Fruit fly (Drosophila melanogaster) whole organism, embryonic: ENCODE measurements around the gene CG10311.

ENCODE experiments used
- Adf1 ChIP-seq: fragments of 200-800 bp; sonication (Bioruptor generic); IDR thresholded peaks from 2 replicates; pipeline ENCODE4 v1.3.6; 2022; ENCODE audit warnings: missing biosample characterization, missing genetic modification characterization
- Awh ChIP-seq: fragments of 200-800 bp; sonication (Bioruptor generic); IDR thresholded peaks from 2 replicates; pipeline ENCODE4, ENCODE4 v1.3.6; 2022; ENCODE audit warnings: missing biosample characterization, missing genetic modification characterization
- Bgb ChIP-seq: fragments of 200-800 bp; sonication (Bioruptor generic); IDR thresholded peaks from 2 replicates; pipeline ENCODE4 v1.3.6; 2022; ENCODE audit warnings: missing biosample characterization, missing genetic modification characterization; ENCODE audit not compliant: partially characterized antibody
- CG10321 ChIP-seq: fragments of 200-800 bp; sonication (Bioruptor generic); IDR thresholded peaks from 2 replicates; pipeline ENCODE4 v1.3.6; 2022; ENCODE audit warnings: missing biosample characterization, missing genetic modification characterization
- CG13287 ChIP-seq: fragments of 200-800 bp; sonication (Bioruptor generic); IDR thresholded peaks from 2 replicates; pipeline ENCODE4 v1.3.6; 2022; ENCODE audit warnings: missing biosample characterization, missing genetic modification characterization; ENCODE audit not compliant: partially characterized antibody
- CG17829 ChIP-seq: fragments of 200-800 bp; optimal IDR thresholded peaks from 2 replicates; lab custom pipeline; 2019; ENCODE audit warnings: missing biosample characterization, mild to moderate bottlenecking, missing genetic modification characterization, moderate library complexity
- CG1832 ChIP-seq: fragments of 200-800 bp; sonication (Bioruptor generic); optimal IDR thresholded peaks from 2 replicates; lab custom pipeline; 2017; ENCODE audit warnings: missing biosample characterization, mild to moderate bottlenecking, missing genetic modification characterization, inconsistent platforms
- CG18599 ChIP-seq: fragments of 200-800 bp; sonication (Bioruptor generic); optimal IDR thresholded peaks from 3 replicates; lab custom pipeline; 2017; ENCODE audit warnings: missing biosample characterization, missing genetic modification characterization, mild to moderate bottlenecking, moderate library complexity, missing genetic modification reagents
- CG33557 ChIP-seq: fragments of 200-800 bp; sonication (Bioruptor generic); optimal IDR thresholded peaks from 2 replicates; lab custom pipeline; 2019; ENCODE audit warnings: missing biosample characterization, mild to moderate bottlenecking, missing genetic modification characterization, moderate library complexity
- CG3995 ChIP-seq: fragments of 200-800 bp; sonication (Bioruptor generic); optimal IDR thresholded peaks from 3 replicates; lab custom pipeline; 2016; ENCODE audit warnings: missing biosample characterization, missing genetic modification characterization
- CG4360 ChIP-seq: fragments of 200-800 bp; sonication (Bioruptor generic); IDR thresholded peaks from 2 replicates; pipeline ENCODE4 v1.3.6; 2022; ENCODE audit warnings: missing biosample characterization, missing genetic modification characterization
- CG7745 ChIP-seq: fragments of 200-800 bp; sonication (Bioruptor generic); optimal IDR thresholded peaks from 2 replicates; lab custom pipeline; 2018; ENCODE audit warnings: missing biosample characterization, mild to moderate bottlenecking, missing genetic modification characterization, moderate library complexity
- CG8290 ChIP-seq, 3 experiments: fragments of 200-800 bp; sonication (Bioruptor generic); optimal IDR thresholded peaks; 2 replicates each; lab custom pipeline; 2016 to 2019; ENCODE audit warnings: missing biosample characterization in 3 of 3, missing genetic modification characterization in 3 of 3, mild to moderate bottlenecking in 2 of 3, moderate library complexity in 1 of 3
- CG8478 ChIP-seq: fragments of >200 bp; optimal IDR thresholded peaks from 2 replicates; lab custom pipeline; 2018
- CTCF ChIP-seq: fragments of 200-800 bp; sonication (Bioruptor generic); optimal IDR thresholded peaks from 2 replicates; lab custom pipeline; 2017; ENCODE audit warnings: missing biosample characterization, mild to moderate bottlenecking, missing genetic modification characterization, moderate library complexity
- CoRest ChIP-seq: fragments of 200-800 bp; sonication (Bioruptor generic); optimal IDR thresholded peaks from 3 replicates; lab custom pipeline; 2018; ENCODE audit warnings: missing biosample characterization, mild to moderate bottlenecking, missing genetic modification characterization, moderate library complexity
- D ChIP-seq, 2 experiments: fragments of 200-800 bp in 1 of 2; fragments of >200 bp in 1 of 2; sonication (Bioruptor generic) in 1 of 2; optimal IDR thresholded peaks; 2 replicates in 1 of 2; 3 replicates in 1 of 2; lab custom pipeline; 2017; ENCODE audit warnings: mild to moderate bottlenecking in 1 of 2, missing biosample characterization in 1 of 2, missing genetic modification characterization in 1 of 2, missing genetic modification reagents in 1 of 2
- Drgx ChIP-seq: fragments of 200-800 bp; sonication (Bioruptor generic); IDR thresholded peaks from 2 replicates; pipeline ENCODE4 v1.3.6; 2022; ENCODE audit warnings: missing biosample characterization, missing genetic modification characterization
- HLH54F ChIP-seq: fragments of 200-800 bp; sonication (Bioruptor generic); optimal IDR thresholded peaks from 3 replicates; lab custom pipeline; 2016; ENCODE audit warnings: missing biosample characterization, missing genetic modification characterization
- HmgD ChIP-seq: fragments of 200-800 bp; sonication (Bioruptor generic); optimal IDR thresholded peaks from 3 replicates; lab custom pipeline; 2016; ENCODE audit warnings: missing biosample characterization, missing genetic modification characterization
- Jarid2 ChIP-seq: fragments of 200-800 bp; sonication (Bioruptor generic); optimal IDR thresholded peaks from 3 replicates; lab custom pipeline; 2017; ENCODE audit warnings: mild to moderate bottlenecking, missing biosample characterization, missing genetic modification reagents, missing genetic modification characterization
- Nf-YA ChIP-seq: fragments of 200-800 bp; sonication (Bioruptor generic); IDR thresholded peaks from 2 replicates; pipeline ENCODE4 v1.3.6; 2022; ENCODE audit warnings: missing biosample characterization, missing genetic modification characterization
- Nf-YB ChIP-seq: fragments of 200-800 bp; sonication (Bioruptor generic); optimal IDR thresholded peaks from 3 replicates; lab custom pipeline; 2019; ENCODE audit warnings: missing biosample characterization, mild to moderate bottlenecking, missing genetic modification characterization, moderate library complexity
- Nf-YC ChIP-seq: fragments of 200-800 bp; optimal IDR thresholded peaks from 3 replicates; lab custom pipeline; 2019; ENCODE audit warnings: missing biosample characterization, mild to moderate bottlenecking, missing genetic modification characterization, moderate library complexity
- Opbp ChIP-seq: fragments of 200-800 bp; sonication (Bioruptor generic); IDR thresholded peaks from 3 replicates; pipeline ENCODE4 v1.3.6; 2022; ENCODE audit warnings: missing biosample characterization, missing genetic modification characterization; ENCODE audit not compliant: partially characterized antibody
- Rfx ChIP-seq: fragments of 200-800 bp; sonication (Bioruptor generic); IDR thresholded peaks from 2 replicates; pipeline ENCODE4 v1.3.6; 2022; ENCODE audit warnings: missing biosample characterization, missing genetic modification characterization
- Stat92E ChIP-seq, 3 experiments: fragments of >200 bp in 2 of 3; fragments of 200-800 bp in 1 of 3; sonication (Bioruptor generic) in 1 of 3; optimal IDR thresholded peaks; 2 replicates each; lab custom pipeline; 2017 to 2019; ENCODE audit warnings: missing biosample characterization in 3 of 3, missing genetic modification characterization in 3 of 3, mild to moderate bottlenecking in 1 of 3, moderate library complexity in 1 of 3
- br ChIP-seq: fragments of >200 bp; optimal IDR thresholded peaks from 2 replicates; lab custom pipeline; 2017
- cato ChIP-seq: fragments of 200-800 bp; sonication (Bioruptor generic); optimal IDR thresholded peaks from 2 replicates; lab custom pipeline; 2016; ENCODE audit warnings: missing biosample characterization, missing genetic modification characterization, borderline replicate concordance
- caup ChIP-seq: fragments of 200-800 bp; sonication (Bioruptor generic); optimal IDR thresholded peaks from 3 replicates; lab custom pipeline; 2017; ENCODE audit warnings: missing biosample characterization, mild to moderate bottlenecking, missing genetic modification characterization, moderate library complexity; ENCODE audit not compliant: severe bottlenecking
- cg ChIP-seq: fragments of 200-800 bp; sonication (Bioruptor generic); optimal IDR thresholded peaks from 3 replicates; lab custom pipeline; 2019; ENCODE audit warnings: missing biosample characterization, mild to moderate bottlenecking, missing genetic modification characterization, moderate library complexity
- chm ChIP-seq: fragments of 200-800 bp; sonication (Bioruptor generic); IDR thresholded peaks from 2 replicates; pipeline ENCODE4 v1.3.6; 2022; ENCODE audit warnings: missing biosample characterization, missing genetic modification characterization
- dm ChIP-seq: fragments of 200-800 bp; sonication (Bioruptor generic); optimal IDR thresholded peaks from 3 replicates; lab custom pipeline; 2016; ENCODE audit warnings: missing biosample characterization, missing genetic modification characterization
- ftz-f1 ChIP-seq: fragments of 200-800 bp; sonication (Bioruptor generic); optimal IDR thresholded peaks from 2 replicates; lab custom pipeline; 2016; ENCODE audit warnings: missing biosample characterization, missing genetic modification characterization
- insv ChIP-seq, 2 experiments: fragments of 200-800 bp; sonication (Bioruptor generic); optimal IDR thresholded peaks; 3 replicates each; lab custom pipeline; 2016 to 2018; ENCODE audit warnings: missing biosample characterization in 2 of 2, missing genetic modification characterization in 2 of 2
- kni ChIP-seq: fragments of 200-800 bp; sonication (Bioruptor generic); optimal IDR thresholded peaks from 3 replicates; lab custom pipeline; 2017; ENCODE audit warnings: mild to moderate bottlenecking, missing biosample characterization, missing genetic modification reagents, missing genetic modification characterization
- knrl ChIP-seq: fragments of 200-800 bp; sonication (Bioruptor generic); IDR thresholded peaks from 3 replicates; pipeline ENCODE4 v1.3.6; 2022; ENCODE audit warnings: missing biosample characterization, missing genetic modification characterization; ENCODE audit not compliant: partially characterized antibody
- lab ChIP-seq: fragments of 200-800 bp; sonication (Bioruptor generic); optimal IDR thresholded peaks from 3 replicates; lab custom pipeline; 2017; ENCODE audit warnings: missing biosample characterization, missing genetic modification characterization, mild to moderate bottlenecking, moderate library complexity, missing genetic modification reagents
- nerfin-1 ChIP-seq: fragments of 200-800 bp; sonication (Bioruptor generic); optimal IDR thresholded peaks from 3 replicates; lab custom pipeline; 2019; ENCODE audit warnings: missing biosample characterization, mild to moderate bottlenecking, missing genetic modification characterization, moderate library complexity
- pfk ChIP-seq: fragments of 200-800 bp; sonication (Bioruptor generic); optimal IDR thresholded peaks from 2 replicates; lab custom pipeline; 2018; ENCODE audit warnings: missing biosample characterization, mild to moderate bottlenecking, missing genetic modification characterization, moderate library complexity
- phol ChIP-seq: fragments of 200-800 bp; sonication (Bioruptor generic); optimal IDR thresholded peaks from 3 replicates; lab custom pipeline; 2018; ENCODE audit warnings: missing biosample characterization, mild to moderate bottlenecking, missing genetic modification characterization, moderate library complexity
- tll ChIP-seq, 2 experiments: fragments of 200-800 bp in 1 of 2; fragments of >200 bp in 1 of 2; sonication (Bioruptor generic) in 1 of 2; optimal IDR thresholded peaks; 2 replicates each; lab custom pipeline; 2017 to 2019; ENCODE audit warnings: missing biosample characterization in 2 of 2, missing genetic modification characterization in 2 of 2, mild to moderate bottlenecking in 1 of 2, moderate library complexity in 1 of 2
- ttk ChIP-seq: fragments of 200-800 bp; sonication (Bioruptor generic); IDR thresholded peaks from 2 replicates; pipeline ENCODE4 v2.1.2; 2022; ENCODE audit warnings: missing biosample characterization, missing genetic modification characterization
- z ChIP-seq: fragments of 200-800 bp; sonication (Bioruptor generic); IDR thresholded peaks from 3 replicates; pipeline ENCODE4 v1.3.6; 2022; ENCODE audit warnings: missing biosample characterization, missing genetic modification characterization

CG10311 gene

DNA sequence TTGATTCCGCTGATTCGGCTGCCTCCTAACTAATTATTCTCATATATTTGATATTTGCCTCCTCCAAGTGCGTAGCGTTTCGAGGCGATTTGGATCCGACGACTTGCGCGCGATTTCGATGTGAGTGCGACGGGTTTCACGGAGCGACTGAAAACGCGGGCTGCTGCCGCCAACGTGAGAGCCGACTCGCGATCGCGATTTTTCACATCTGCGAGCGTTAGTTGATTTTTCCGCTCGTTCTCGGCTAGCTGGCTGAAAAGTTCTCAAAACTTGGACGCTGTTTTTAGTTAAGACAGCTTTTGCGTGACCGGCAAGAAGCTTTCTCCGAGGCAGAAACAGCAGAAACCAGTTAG, at the start of gene CG10311 (continued):
- peak; percentile 45 for TF ChIP-seq ftz-f1 (GFP tag; lab: Kevin White, UChicago)
- TF ChIP-seq chm (GFP tag; lab: Robert Waterston, UW), result peak; percentile 31; the same call in 1 of the 2 replicates
- TF ChIP-seq dm (GFP tag; lab: Kevin White, UChicago), result no peak
- no peak for TF ChIP-seq CG8290 (GFP tag; optimal IDR thresholded peaks at IDR 0.05; lab: Kevin White, UChicago)
- peak in 1 of 2 experiments; percentile 50 for TF ChIP-seq CG8290 (tag; optimal IDR thresholded peaks at IDR 0.05; lab: Kevin White, UChicago)
- TF ChIP-seq CG13287, result peak; percentile 55; the same call in 1 of the 2 replicates

DNA sequence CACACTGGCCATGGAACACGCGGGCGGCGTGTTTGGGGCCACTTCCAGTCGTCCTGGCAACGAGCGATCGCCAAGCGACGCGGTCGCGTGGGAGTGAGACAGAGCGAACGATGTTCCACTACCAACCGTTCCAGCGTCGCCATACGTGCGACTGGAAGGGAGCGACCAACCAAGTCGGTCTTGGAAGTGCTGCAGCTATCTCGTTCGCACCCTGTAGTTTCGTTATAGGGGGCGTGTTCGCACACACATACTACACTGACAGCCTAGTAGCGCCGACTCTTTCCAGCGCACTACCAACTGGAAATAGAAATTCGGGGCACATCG, 46.9 kb upstream of the CG10311 start:
- TF ChIP-seq cg (GFP tag; lab: Kevin White, UChicago) (peak; percentile 81), pfk (peak; percentile 99), HLH54F (GFP tag; lab: Kevin White, UChicago) (no peak), CG8478 (peak; percentile 98), Jarid2 (GFP tag; lab: Kevin White, UChicago) (peak; percentile 56), ttk (GFP tag; lab: Robert Waterston, UW) (0 out of 2 replicates have a peak, but pooled peaks have one; percentile 37), phol (peak; percentile 30), z (GFP tag; lab: Robert Waterston, UW) (peak; percentile 94), lab (GFP tag; lab: Kevin White, UChicago) (no peak), tll (GFP tag; optimal IDR thresholded peaks at IDR 0.05; lab: Kevin White, UChicago) (peak in 1 of 2 experiments; percentile 16), HmgD (GFP tag; lab: Kevin White, UChicago) (peak; percentile 38), Rfx (GFP tag; lab: Robert Waterston, UW) (peak; percentile 74), Drgx (GFP tag; lab: Robert Waterston, UW) (0 out of 2 replicates have a peak, but pooled peaks have one; percentile 8), nerfin-1 (tag; lab: Kevin White, UChicago) (no peak), insv (GFP tag; optimal IDR thresholded peaks at IDR 0.05; lab: Kevin White, UChicago) (peak in 1 of 2 experiments; percentile 52), CG3995 (GFP tag; lab: Kevin White, UChicago) (no peak), D (optimal IDR thresholded peaks at IDR 0.05; lab: Kevin White, UChicago) (peak; percentile 95), D (GFP tag; optimal IDR thresholded peaks at IDR 0.05; lab: Kevin White, UChicago) (no peak), Stat92E (GFP tag; optimal IDR thresholded peaks at IDR 0.05; lab: Kevin White, UChicago) (no peak), CoRest (tag; lab: Kevin White, UChicago) (peak; percentile 42), Adf1 (GFP tag; lab: Robert Waterston, UW) (peak; percentile 63; the same call in 1 of the 2 replicates), Nf-YB (GFP tag; lab: Kevin White, UChicago) (peak; percentile 99), CG1832 (GFP tag; lab: Kevin White, UChicago) (peak; percentile 94), CG4360 (GFP tag; lab: Robert Waterston, UW) (no peak), caup (GFP tag; lab: Kevin White, UChicago) (no peak), CG10321 (GFP tag; lab: Robert Waterston, UW) (peak; percentile 92), Nf-YC (peak; percentile 98), Opbp (GFP tag; lab: Robert Waterston, UW) (0 out of 3 replicates have a peak, but pooled peaks have one; percentile 30), Bgb (GFP tag; lab: Robert Waterston, UW) (0 out of 2 replicates have a peak, but pooled peaks have one; percentile 30), Awh (GFP tag; lab: Robert Waterston, UW) (no peak), CG17829 (tag; lab: Kevin White, UChicago) (peak; percentile 38), Nf-YA (GFP tag; lab: Robert Waterston, UW) (peak; percentile 74), CG33557 (GFP tag; lab: Kevin White, UChicago) (no peak), CTCF (GFP tag; lab: Kevin White, UChicago) (peak; percentile 46), CG18599 (GFP tag; lab: Kevin White, UChicago) (no peak), kni (GFP tag; lab: Kevin White, UChicago) (peak; percentile 5), cato (GFP tag; lab: Kevin White, UChicago) (no peak), knrl (peak; percentile 18; the same call in 1 of the 3 replicates), CG7745 (tag; lab: Kevin White, UChicago) (peak; percentile 81), br (no peak)
